Worm (Caenorhabditis elegans) whole organism, L4 larva: ENCODE data around the gene F21D5.9.

Experiments used
- F26F4.8 ChIP-seq: fragments of 200-800 bp; sonication (Bioruptor generic); conservative IDR thresholded peaks from 2 replicates; pipeline ENCODE4 v1.3.6; 2022; ENCODE audit warnings: missing genetic modification characterization, missing compliant biosample characterization
- T26A8.4 ChIP-seq: fragments of 200-800 bp; sonication (Bioruptor generic); IDR thresholded peaks from 2 replicates; pipeline ENCODE4 v1.3.6; 2022; ENCODE audit warnings: missing genetic modification characterization, missing compliant biosample characterization
- ZK546.5 ChIP-seq, 2 experiments: sonication (generic microtip); optimal IDR thresholded peaks; 2 replicates each; lab custom pipeline; 2017; ENCODE audit warnings: missing biosample characterization in 2 of 2, missing genetic modification characterization in 2 of 2
- aha-1 ChIP-seq: fragments of 150-350 bp; peaks from one replicate; lab custom pipeline; 2014; ENCODE audit warnings: missing biosample characterization, missing genetic modification characterization
- ceh-28 ChIP-seq: fragments of 150-350 bp; optimal IDR thresholded peaks from 2 replicates; lab custom pipeline; 2014; ENCODE audit warnings: missing biosample characterization, missing genetic modification reagents, missing genetic modification characterization
- ceh-44 ChIP-seq: fragments of 200-800 bp; sonication (Bioruptor generic); IDR thresholded peaks from 2 replicates; pipeline ENCODE4 v1.3.6; 2022; ENCODE audit warnings: missing genetic modification reagents, missing genetic modification characterization, missing compliant biosample characterization
- ctbp-1 ChIP-seq: fragments of 200-800 bp; sonication (Bioruptor generic); IDR thresholded peaks from 2 replicates; pipeline ENCODE4 v1.3.6; 2022; ENCODE audit warnings: missing genetic modification reagents, missing genetic modification characterization, missing compliant biosample characterization
- duxl-1 ChIP-seq: sonication (generic microtip); optimal IDR thresholded peaks from 2 replicates; lab custom pipeline; 2016; ENCODE audit warnings: mild to moderate bottlenecking, missing genetic modification characterization, moderate library complexity, missing compliant biosample characterization; ENCODE audit not compliant: poor library complexity
- dve-1 ChIP-seq: sonication (generic microtip); optimal IDR thresholded peaks from 2 replicates; lab custom pipeline; 2017; ENCODE audit warnings: antibody characterized with exemption, mild to moderate bottlenecking, missing genetic modification characterization, missing compliant biosample characterization; ENCODE audit not compliant: insufficient read depth
- egl-27 ChIP-seq: sonication (generic microtip); optimal IDR thresholded peaks from 3 replicates; lab custom pipeline; 2017; ENCODE audit warnings: missing biosample characterization, missing genetic modification reagents, missing genetic modification characterization
- fkh-10 ChIP-seq: fragments of 150-350 bp; optimal IDR thresholded peaks from 2 replicates; lab custom pipeline; 2014; ENCODE audit warnings: missing biosample characterization, missing genetic modification reagents, missing genetic modification characterization
- fos-1 ChIP-seq: fragments of 150-350 bp; optimal IDR thresholded peaks from 2 replicates; lab custom pipeline; 2014; ENCODE audit warnings: missing biosample characterization, missing genetic modification characterization
- hif-1 ChIP-seq, 2 experiments: sonication (generic microtip); optimal IDR thresholded peaks; 2 replicates each; lab custom pipeline; 2016 to 2017; ENCODE audit warnings: missing compliant biosample characterization in 2 of 2, missing genetic modification characterization in 2 of 2, missing genetic modification reagents in 2 of 2, missing genotype in 2 of 2, mild to moderate bottlenecking in 1 of 2
- hlh-11 ChIP-seq: fragments of 200-800 bp; sonication (Bioruptor generic); optimal IDR thresholded peaks from 2 replicates; lab custom pipeline; 2018; ENCODE audit warnings: mild to moderate bottlenecking, missing genetic modification characterization, missing compliant biosample characterization
- hlh-30 ChIP-seq: sonication (generic microtip); optimal IDR thresholded peaks from 2 replicates; lab custom pipeline; 2017; ENCODE audit warnings: antibody characterized with exemption, mild to moderate bottlenecking, missing genetic modification characterization, missing compliant biosample characterization; ENCODE audit not compliant: insufficient read depth
- hmg-1.1 ChIP-seq: fragments of 200-800 bp; sonication (Bioruptor generic); IDR thresholded peaks from 2 replicates; pipeline ENCODE4 v1.3.6; 2022; ENCODE audit warnings: missing genetic modification reagents, missing genetic modification characterization, missing compliant biosample characterization
- lim-7 ChIP-seq: fragments of 200-800 bp; sonication (Bioruptor generic); IDR thresholded peaks from 2 replicates; pipeline ENCODE4 v1.3.6; 2022; ENCODE audit warnings: missing genetic modification characterization, missing compliant biosample characterization
- lin-15B ChIP-seq: fragments of 150-350 bp; sonication (generic microtip); optimal IDR thresholded peaks from 3 replicates; lab custom pipeline; 2014; ENCODE audit warnings: missing biosample characterization, missing genetic modification characterization
- lin-29 ChIP-seq: fragments of 200-800 bp; sonication (Bioruptor generic); IDR thresholded peaks from 2 replicates; pipeline ENCODE4 v1.3.6; 2022; ENCODE audit warnings: missing genetic modification reagents, missing genetic modification characterization, missing compliant biosample characterization
- lsy-2 ChIP-seq, 2 experiments: fragments of 150-350 bp in 1 of 2; sonication (generic microtip) in 1 of 2; optimal IDR thresholded peaks; 2 replicates each; lab custom pipeline; 2014 to 2017; ENCODE audit warnings: missing biosample characterization in 2 of 2, missing genetic modification characterization in 2 of 2
- mdt-29 ChIP-seq: fragments of 200-800 bp; sonication (Bioruptor generic); IDR thresholded peaks from 2 replicates; pipeline ENCODE4 v1.3.6; 2022; ENCODE audit warnings: missing genetic modification reagents, missing genetic modification characterization, missing compliant biosample characterization
- mep-1 ChIP-seq: fragments of 150-350 bp; sonication (generic microtip); optimal IDR thresholded peaks from 3 replicates; lab custom pipeline; 2014; ENCODE audit warnings: missing biosample characterization, missing genetic modification characterization
- mes-2 ChIP-seq: sonication (generic microtip); optimal IDR thresholded peaks from 2 replicates; lab custom pipeline; 2016; ENCODE audit warnings: missing genotype, mild to moderate bottlenecking, missing genetic modification characterization, missing compliant biosample characterization; ENCODE audit not compliant: poor library complexity, severe bottlenecking
- mxl-2 ChIP-seq: fragments of 200-800 bp; sonication (Bioruptor generic); conservative IDR thresholded peaks from 2 replicates; pipeline ENCODE4 v1.3.6; 2022; ENCODE audit warnings: missing genetic modification reagents, missing genetic modification characterization, missing compliant biosample characterization
- nhr-102 ChIP-seq: sonication (generic microtip); optimal IDR thresholded peaks from 2 replicates; lab custom pipeline; 2016; ENCODE audit warnings: mild to moderate bottlenecking, missing genetic modification characterization, moderate library complexity, missing compliant biosample characterization
- nhr-237 ChIP-seq: sonication (generic microtip); optimal IDR thresholded peaks from 2 replicates; lab custom pipeline; 2017; ENCODE audit warnings: missing biosample characterization, missing genetic modification characterization
- nhr-25 ChIP-seq: sonication (generic microtip); optimal IDR thresholded peaks from 2 replicates; lab custom pipeline; 2017; ENCODE audit warnings: missing genetic modification characterization, mild to moderate bottlenecking, missing compliant biosample characterization, antibody characterized with exemption, moderate library complexity, borderline replicate concordance; ENCODE audit not compliant: insufficient read depth
- nhr-6 ChIP-seq: fragments of 150-350 bp; optimal IDR thresholded peaks from 2 replicates; lab custom pipeline; 2014; ENCODE audit warnings: missing biosample characterization, missing genetic modification characterization
- nhr-77 ChIP-seq: fragments of 150-350 bp; optimal IDR thresholded peaks from 2 replicates; lab custom pipeline; 2014; ENCODE audit warnings: missing biosample characterization, missing genetic modification characterization
- pha-4 ChIP-seq, 2 experiments: fragments of 150-350 bp in 1 of 2; fragments of 200-800 bp in 1 of 2; sonication (Bioruptor generic) in 1 of 2; IDR thresholded peaks in 1 of 2; optimal IDR thresholded peaks in 1 of 2; 2 replicates each; pipeline versions ENCODE4 v1.3.6 to Lab custom; 2014 to 2022; ENCODE audit warnings: missing genetic modification characterization in 2 of 2, missing genetic modification reagents in 2 of 2, missing biosample characterization in 1 of 2, missing compliant biosample characterization in 1 of 2
- rbr-2 ChIP-seq: sonication (generic microtip); optimal IDR thresholded peaks from 2 replicates; lab custom pipeline; 2016; ENCODE audit warnings: missing genotype, missing genetic modification characterization, missing compliant biosample characterization
- snpc-4 ChIP-seq: fragments of 150-350 bp; optimal IDR thresholded peaks from 2 replicates; lab custom pipeline; 2014; ENCODE audit warnings: missing biosample characterization, missing genetic modification characterization
- spr-3 ChIP-seq: fragments of 200-800 bp; sonication (Bioruptor generic); optimal IDR thresholded peaks from 2 replicates; lab custom pipeline; 2018; ENCODE audit warnings: mild to moderate bottlenecking, missing genetic modification characterization, missing compliant biosample characterization
- tag-97 ChIP-seq: fragments of 200-800 bp; sonication (Bioruptor generic); IDR thresholded peaks from 2 replicates; pipeline ENCODE4 v1.3.6; 2022; ENCODE audit warnings: missing genetic modification characterization, missing compliant biosample characterization
- unc-130 ChIP-seq: sonication (generic microtip); optimal IDR thresholded peaks from 2 replicates; lab custom pipeline; 2016; ENCODE audit warnings: missing genetic modification reagents, missing genetic modification characterization, missing compliant biosample characterization
- unc-62 ChIP-seq, 3 experiments: fragments of 150-350 bp in 1 of 3; sonication (generic microtip); optimal IDR thresholded peaks in 2 of 3; peaks in 1 of 3; 1 replicate in 1 of 3; 2 replicates in 2 of 3; lab custom pipeline; 2014 to 2017; ENCODE audit warnings: missing biosample characterization in 3 of 3, missing genetic modification characterization in 3 of 3, missing genetic modification reagents in 3 of 3, missing genotype in 1 of 3

Gene F21D5.9

ce11 chrIV:8758620-8759019, 34.8 kb downstream of the F21D5.9 start:
- TF ChIP-seq mes-2 (tag; lab: Kevin White, UChicago) (peak; percentile 49), hlh-11 (tag; lab: Kevin White, UChicago) (peak; percentile 31), ctbp-1 (peak; percentile 75), duxl-1 (tag; lab: Kevin White, UChicago) (no peak), lin-15B (tag; lab: Kevin White, UChicago) (no peak), spr-3 (no peak), hif-1 (tag; optimal IDR thresholded peaks at IDR 0.05; lab: Kevin White, UChicago) (no peak), mdt-29 (no peak), rbr-2 (tag; lab: Kevin White, UChicago) (peak; percentile 42), snpc-4 (tag; lab: Kevin White, UChicago) (no peak), hmg-1.1 (GFP tag; lab: Robert Waterston, UW) (0 out of 2 replicates have a peak, but pooled peaks have one; percentile 16), pha-4 (GFP tag; IDR thresholded peaks at IDR 0.05; lab: Robert Waterston, UW) (no peak), pha-4 (tag; optimal IDR thresholded peaks at IDR 0.05; lab: Kevin White, UChicago) (no peak), fkh-10 (GFP tag; lab: Kevin White, UChicago) (peak; percentile 34), dve-1 (no peak), ceh-44 (GFP tag; lab: Robert Waterston, UW) (no peak), nhr-77 (no peak), hlh-30 (peak; percentile 34), nhr-237 (no peak), mep-1 (tag; lab: Kevin White, UChicago) (peak; percentile 40), lim-7 (GFP tag; lab: Robert Waterston, UW) (no peak), lsy-2 (tag; optimal IDR thresholded peaks at IDR 0.05; lab: Kevin White, UChicago) (peak in 1 of 2 experiments; percentile 52)

ce11 chrIV:8761896-8762295, 38.1 kb downstream of the F21D5.9 start, which contains the start of the genes F20C5.11 and klp-11:
Gene F20C5.11 (minus strand): TSS chrIV:8761996.
Gene klp-11 (minus strand): TSS chrIV:8762066.
- TF ChIP-seq unc-130 (GFP tag; lab: Kevin White, UChicago) = no peak
- no peak for TF ChIP-seq nhr-25
- no peak for TF ChIP-seq F26F4.8 (GFP tag; lab: Robert Waterston, UW)
- TF ChIP-seq tag-97 (GFP tag; lab: Robert Waterston, UW) = no peak
- no peak for TF ChIP-seq nhr-102 (tag; lab: Kevin White, UChicago)
- TF ChIP-seq ZK546.5 (tag; optimal IDR thresholded peaks at IDR 0.05; lab: Kevin White, UChicago) = no peak
- no peak for TF ChIP-seq nhr-6 (tag; lab: Kevin White, UChicago)
- TF ChIP-seq lin-29 (GFP tag; lab: Robert Waterston, UW) = no peak
- TF ChIP-seq, all 104 proteins: peak for 0

- TF ChIP-seq ctbp-1 = peak; percentile 61
- no peak for TF ChIP-seq T26A8.4 (GFP tag; lab: Robert Waterston, UW)
- peak in 1 of 2 experiments; percentile 98 for TF ChIP-seq unc-62 (GFP tag; optimal IDR thresholded peaks at IDR 0.05 in 1 of 2; lab: Kevin White, UChicago)
- TF ChIP-seq unc-62 (tag; optimal IDR thresholded peaks at IDR 0.05; lab: Kevin White, UChicago) = no peak
- TF ChIP-seq egl-27 (tag; lab: Kevin White, UChicago) = no peak
- no peak for TF ChIP-seq mxl-2 (GFP tag; lab: Robert Waterston, UW)
- peak; percentile 16 for TF ChIP-seq ceh-28 (tag; lab: Kevin White, UChicago)
- TF ChIP-seq fos-1 = no peak
- peak; percentile 32 for TF ChIP-seq aha-1 (tag; lab: Kevin White, UChicago)
- TF ChIP-seq rbr-2 (tag; lab: Kevin White, UChicago) = peak; percentile 62
- TF ChIP-seq hlh-30 = peak; percentile 30
- no peak for TF ChIP-seq spr-3
- TF ChIP-seq nhr-6 (tag; lab: Kevin White, UChicago) = peak; percentile 13
- TF ChIP-seq mep-1 (tag; lab: Kevin White, UChicago) = peak; percentile 61
- TF ChIP-seq mes-2 (tag; lab: Kevin White, UChicago) = no peak
- TF ChIP-seq fkh-10 (GFP tag; lab: Kevin White, UChicago) = peak; percentile 94
- TF ChIP-seq, all 104 proteins: peak for 9
Measured at ce11 chrIV:8762471-8762870, 38.7 kb downstream of the F21D5.9 start.
